Fruit fly (Drosophila melanogaster) whole organism, pupa: ENCODE results near the gene CtIP.
A peak's percentile ranks its signal among the peaks of the same experiment; 100 is the strongest.

Source experiments
- CG10348 ChIP-seq: fragments of 200-800 bp; sonication (Bioruptor generic); IDR thresholded peaks from 2 replicates; pipeline ENCODE4 v1.3.6; 2022; ENCODE audit warnings: missing biosample characterization, missing genetic modification characterization
- CG12605 ChIP-seq: fragments of 200-800 bp; sonication (Bioruptor generic); IDR thresholded peaks from 2 replicates; pipeline ENCODE4 v1.3.6; 2022; ENCODE audit warnings: missing biosample characterization, missing genetic modification characterization
- CG13204 ChIP-seq: fragments of 200-800 bp; sonication (Bioruptor generic); optimal IDR thresholded peaks from 2 replicates; lab custom pipeline; 2018; ENCODE audit warnings: missing biosample characterization, mild to moderate bottlenecking, missing genetic modification characterization, moderate library complexity
- CG14655 ChIP-seq: fragments of 200-800 bp; sonication (Bioruptor generic); optimal IDR thresholded peaks from 3 replicates; lab custom pipeline; 2017; ENCODE audit warnings: mild to moderate bottlenecking, missing biosample characterization, missing genetic modification reagents, missing genetic modification characterization
- CG15710 ChIP-seq: fragments of 200-800 bp; sonication (Bioruptor generic); optimal IDR thresholded peaks from 2 replicates; lab custom pipeline; 2018; ENCODE audit warnings: missing biosample characterization, mild to moderate bottlenecking, missing genetic modification characterization, moderate library complexity
- CG17806 ChIP-seq: fragments of 200-800 bp; sonication (Bioruptor generic); optimal IDR thresholded peaks from 2 replicates; lab custom pipeline; 2018; ENCODE audit warnings: missing biosample characterization, mild to moderate bottlenecking, missing genetic modification characterization, moderate library complexity
- CG32121 ChIP-seq: fragments of 200-800 bp; sonication (Bioruptor generic); IDR thresholded peaks from 2 replicates; pipeline ENCODE4 v1.3.6; 2022; ENCODE audit warnings: missing biosample characterization, missing genetic modification characterization
- CG34367 ChIP-seq: fragments of 200-800 bp; sonication (Bioruptor generic); optimal IDR thresholded peaks from 2 replicates; lab custom pipeline; 2018; ENCODE audit warnings: missing biosample characterization, mild to moderate bottlenecking, missing genetic modification characterization
- CG4496 ChIP-seq: fragments of 200-800 bp; sonication (Bioruptor generic); IDR thresholded peaks from 3 replicates; pipeline ENCODE4 v1.3.6; 2022; ENCODE audit warnings: missing biosample characterization, missing genetic modification characterization
- CG8159 ChIP-seq: fragments of 200-800 bp; sonication (Bioruptor generic); optimal IDR thresholded peaks from 3 replicates; lab custom pipeline; 2018; ENCODE audit warnings: missing biosample characterization, mild to moderate bottlenecking, missing genetic modification characterization, moderate library complexity
- CG8301 ChIP-seq: fragments of 200-800 bp; sonication (Bioruptor generic); optimal IDR thresholded peaks from 2 replicates; lab custom pipeline; 2018; ENCODE audit warnings: missing biosample characterization, mild to moderate bottlenecking, missing genetic modification characterization
- CG9948 ChIP-seq: fragments of 200-800 bp; sonication (Bioruptor generic); optimal IDR thresholded peaks from 2 replicates; lab custom pipeline; 2018; ENCODE audit warnings: missing biosample characterization, mild to moderate bottlenecking, missing genetic modification characterization, moderate library complexity
- D1 ChIP-seq: fragments of 200-800 bp; sonication (Bioruptor generic); optimal IDR thresholded peaks from 2 replicates; lab custom pipeline; 2018; ENCODE audit warnings: missing biosample characterization, mild to moderate bottlenecking, missing genetic modification characterization, moderate library complexity
- EcR ChIP-seq: fragments of 200-800 bp; sonication (Bioruptor generic); optimal IDR thresholded peaks from 3 replicates; lab custom pipeline; 2019; ENCODE audit warnings: missing biosample characterization, missing genetic modification characterization, mild to moderate bottlenecking, moderate library complexity, missing genetic modification reagents
- Ets98B ChIP-seq: fragments of 200-800 bp; sonication (Bioruptor generic); IDR thresholded peaks from 2 replicates; pipeline ENCODE4 v1.3.6; 2022; ENCODE audit warnings: missing biosample characterization, missing genetic modification characterization
- Pif1A ChIP-seq: fragments of 200-800 bp; sonication (Bioruptor generic); optimal IDR thresholded peaks from 3 replicates; lab custom pipeline; 2016; ENCODE audit warnings: missing biosample characterization, missing genetic modification characterization
- Pif1B ChIP-seq: fragments of 200-800 bp; sonication (Bioruptor generic); optimal IDR thresholded peaks from 3 replicates; lab custom pipeline; 2016; ENCODE audit warnings: missing biosample characterization, missing genetic modification characterization
- Snoo ChIP-seq: fragments of 200-800 bp; sonication (Bioruptor generic); optimal IDR thresholded peaks from 3 replicates; lab custom pipeline; 2017; ENCODE audit warnings: missing biosample characterization, mild to moderate bottlenecking, missing genetic modification characterization, inconsistent platforms
- fd96Ca ChIP-seq: fragments of 200-800 bp; sonication (Bioruptor generic); IDR thresholded peaks from 3 replicates; pipeline ENCODE4 v1.3.6; 2022; ENCODE audit warnings: missing biosample characterization, missing genetic modification characterization
- gl ChIP-seq: fragments of 200-800 bp; sonication (Bioruptor generic); optimal IDR thresholded peaks from 2 replicates; lab custom pipeline; 2018; ENCODE audit warnings: missing biosample characterization, mild to moderate bottlenecking, missing genetic modification characterization
- rn ChIP-seq: fragments of 200-800 bp; sonication (Bioruptor generic); IDR thresholded peaks from 2 replicates; pipeline ENCODE4 v1.3.6; 2022; ENCODE audit warnings: missing biosample characterization, missing genetic modification characterization

The CtIP gene

DNA sequence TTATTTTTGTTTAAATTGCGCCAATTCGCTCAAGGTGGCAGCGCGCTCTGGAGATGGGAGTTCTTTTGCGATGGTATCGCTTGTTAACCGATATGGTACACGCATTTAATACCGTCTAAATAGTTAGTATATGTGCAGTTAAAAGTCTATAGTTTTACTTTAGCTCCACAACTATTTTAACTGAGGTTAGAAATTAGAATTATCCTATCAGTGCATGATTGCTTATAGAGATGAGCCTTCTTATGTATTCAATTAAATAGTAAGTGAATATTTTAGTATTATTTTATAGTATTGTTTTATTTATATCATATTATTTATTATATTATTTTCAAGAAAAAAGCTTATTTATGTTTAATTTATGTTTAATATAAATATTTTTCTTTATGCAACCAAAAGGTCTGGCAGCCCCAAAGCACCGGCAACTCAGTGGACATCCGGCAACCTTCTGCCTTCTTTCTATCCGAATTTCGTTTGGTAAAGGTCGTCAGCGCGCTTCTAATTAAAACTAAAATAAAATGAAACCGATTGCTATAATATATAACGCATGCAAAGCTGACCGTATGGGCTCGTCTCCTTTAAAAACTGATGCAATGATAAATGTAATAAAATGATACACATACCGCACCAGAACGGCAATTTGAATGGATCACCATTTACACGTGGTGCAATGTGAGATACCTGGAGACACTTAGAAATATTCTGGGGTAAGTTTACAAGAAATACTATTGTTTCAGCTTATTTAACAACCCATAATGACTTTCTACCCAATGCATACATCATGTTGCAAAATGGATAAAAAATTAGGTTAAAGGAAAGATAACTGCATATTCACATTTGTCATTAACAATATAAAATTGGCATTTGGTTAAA lies 17.0 kb downstream of the CtIP start, which contains the start of gene CG5199:
CG5199 (minus strand) TSS at position 52 of the 870 bp plus-strand sequence.
- no peak for TF ChIP-seq CG10348 (GFP tag; lab: Robert Waterston, UW)
- no peak for TF ChIP-seq CG13204 (GFP tag; lab: Kevin White, UChicago)
- no peak for TF ChIP-seq D1 (tag; lab: Kevin White, UChicago)
- no peak for TF ChIP-seq CG17806 (tag; lab: Kevin White, UChicago)
- no peak for TF ChIP-seq gl (tag; lab: Kevin White, UChicago)
- TF ChIP-seq rn (GFP tag; lab: Robert Waterston, UW): no peak
- peak; percentile 47 for TF ChIP-seq CG14655 (GFP tag; lab: Kevin White, UChicago)
- no peak for TF ChIP-seq EcR (GFP tag; lab: Kevin White, UChicago)
- TF ChIP-seq CG4496 (GFP tag; lab: Robert Waterston, UW): 0 out of 3 replicates have a peak, but pooled peaks have one; percentile 35
- peak; percentile 59 for TF ChIP-seq CG15710
- TF ChIP-seq Pif1B: peak; percentile 14
- TF ChIP-seq CG9948 (tag; lab: Kevin White, UChicago): peak; percentile 43
- TF ChIP-seq CG32121: peak; percentile 29; the same call in 1 of the 2 replicates
- no peak for TF ChIP-seq CG12605 (GFP tag; lab: Robert Waterston, UW)
- no peak for TF ChIP-seq fd96Ca (GFP tag; lab: Robert Waterston, UW)
- no peak for TF ChIP-seq CG34367 (tag; lab: Kevin White, UChicago)
- peak; percentile 53 for TF ChIP-seq Snoo
- no peak for TF ChIP-seq Ets98B (GFP tag; lab: Robert Waterston, UW)
- peak; percentile 64 for TF ChIP-seq CG8159 (tag; lab: Kevin White, UChicago)
- TF ChIP-seq CG8301: no peak
- TF ChIP-seq Pif1A (GFP tag; lab: Kevin White, UChicago): no peak

dm6 chr3L:20460383-20460782 lies 24.3 kb downstream of the CtIP start, which contains the start of gene mag:
Gene mag, plus strand, starts transcription at chr3L:20460683.
- TF ChIP-seq fd96Ca (GFP tag; lab: Robert Waterston, UW) (no peak), CG8301 (no peak), EcR (GFP tag; lab: Kevin White, UChicago) (no peak), gl (tag; lab: Kevin White, UChicago) (no peak), CG34367 (tag; lab: Kevin White, UChicago) (no peak), CG12605 (GFP tag; lab: Robert Waterston, UW) (no peak), CG32121 (no peak)
- TF ChIP-seq, all 21 proteins: peak for 0

dm6 chr3L:20462391-20462790 lies 26.3 kb downstream of the CtIP start:
- no peak for TF ChIP-seq CG12605 (GFP tag; lab: Robert Waterston, UW)
- TF ChIP-seq Pif1B: no peak

DNA sequence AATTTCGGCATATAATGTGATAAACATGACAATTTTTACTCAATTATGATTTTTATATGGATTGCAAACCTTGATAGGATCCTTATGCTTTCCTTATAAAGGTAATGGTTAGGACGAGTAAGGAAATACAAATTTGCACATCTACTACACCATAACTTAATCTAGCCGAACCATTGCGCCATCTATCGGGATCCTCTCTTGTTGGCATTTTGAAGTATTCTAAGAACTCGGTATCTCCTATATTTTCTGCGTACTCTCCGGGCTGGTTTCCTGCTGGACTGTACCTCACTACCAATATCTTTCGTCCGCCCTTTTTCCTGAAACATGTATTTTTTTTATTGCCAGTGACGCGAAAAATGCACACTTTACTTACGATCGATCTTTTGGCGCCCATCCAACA lies 28.6 kb downstream of the CtIP start, which contains the start of gene atk:
atk (minus strand) TSS at position 186 of the 400 bp plus-strand sequence.
- TF ChIP-seq CG14655 (GFP tag; lab: Kevin White, UChicago): no peak
- TF ChIP-seq gl (tag; lab: Kevin White, UChicago): no peak
- TF ChIP-seq CG9948 (tag; lab: Kevin White, UChicago): no peak
- no peak for TF ChIP-seq CG12605 (GFP tag; lab: Robert Waterston, UW)
- TF ChIP-seq Pif1B: no peak
- TF ChIP-seq EcR (GFP tag; lab: Kevin White, UChicago): no peak
- no peak for TF ChIP-seq Ets98B (GFP tag; lab: Robert Waterston, UW)
- no peak for TF ChIP-seq CG10348 (GFP tag; lab: Robert Waterston, UW)
- no peak for TF ChIP-seq CG32121
- TF ChIP-seq CG13204 (GFP tag; lab: Kevin White, UChicago): no peak
- TF ChIP-seq CG8159 (tag; lab: Kevin White, UChicago): no peak
- TF ChIP-seq CG34367 (tag; lab: Kevin White, UChicago): no peak
- TF ChIP-seq CG8301: no peak
- no peak for TF ChIP-seq Snoo
- TF ChIP-seq fd96Ca (GFP tag; lab: Robert Waterston, UW): no peak

DNA sequence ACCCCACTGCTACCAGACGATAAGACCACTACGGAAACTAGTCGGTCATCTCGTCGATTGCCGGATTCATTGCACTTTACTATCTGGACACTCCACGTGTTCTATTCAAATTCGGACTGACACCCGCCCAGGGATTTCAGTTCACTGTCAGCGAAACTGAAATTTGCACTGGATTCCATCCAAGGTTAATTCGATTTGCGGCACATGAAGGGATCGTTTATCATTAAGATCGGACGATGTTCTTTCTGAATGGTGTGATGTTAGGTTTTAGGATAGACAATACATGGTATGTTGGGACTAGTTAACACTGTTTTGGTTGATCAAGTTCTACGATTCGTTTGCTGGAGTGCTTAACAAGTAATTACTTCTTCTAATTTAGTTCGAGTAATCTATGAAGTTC lies 29.9 kb downstream of the CtIP start, which contains the start of gene CG42764:
CG42764 (minus strand) TSS at position 101 of the 400 bp plus-strand sequence.
- TF ChIP-seq CG32121 (no peak), gl (tag; lab: Kevin White, UChicago) (no peak), Pif1A (GFP tag; lab: Kevin White, UChicago) (no peak), Snoo (no peak), CG10348 (GFP tag; lab: Robert Waterston, UW) (no peak)

DNA sequence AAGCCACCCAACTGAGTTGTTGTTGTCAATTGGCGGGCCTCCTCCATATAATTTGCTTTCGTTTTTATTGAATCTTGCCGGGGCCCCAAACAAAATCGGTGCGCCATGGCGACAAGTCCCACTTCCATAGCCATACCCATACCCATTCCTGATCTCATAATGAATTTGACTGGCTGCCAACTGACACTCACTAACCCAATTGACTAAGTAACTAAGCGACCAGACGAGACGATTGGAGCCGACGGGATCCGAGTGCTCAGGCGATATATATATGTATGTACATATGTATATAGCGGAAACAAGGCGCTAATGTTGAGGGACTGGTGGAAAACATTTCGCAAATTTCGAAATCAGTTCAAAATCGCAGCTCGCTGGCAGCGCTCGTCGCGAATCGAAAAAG lies 30.5 kb downstream of the CtIP start, which contains the start of gene Tdh:
Tdh (plus strand) TSS at position 346 of the 400 bp plus-strand sequence.
- TF ChIP-seq Ets98B (GFP tag; lab: Robert Waterston, UW) (no peak), CG4496 (GFP tag; lab: Robert Waterston, UW) (no peak), CG15710 (no peak), CG10348 (GFP tag; lab: Robert Waterston, UW) (no peak), CG32121 (no peak), Snoo (no peak), CG34367 (tag; lab: Kevin White, UChicago) (no peak)
